Fruit fly (Drosophila melanogaster) S2 (cell line): Measurements from ENCODE around the gene CG46525.

ENCODE experiments used
- CG8478 ChIP-seq: fragments of >200 bp; optimal IDR thresholded peaks from 2 replicates; lab custom pipeline; 2018
- CTCF ChIP-seq, 2 experiments: fragments of >200 bp; optimal IDR thresholded peaks; 2 replicates each; lab custom pipeline; 2018

- TF ChIP-seq CTCF (optimal IDR thresholded peaks at IDR 0.05; lab: Kevin White, UChicago) (no peak), CG8478 (lab: Kevin White, UChicago) (no peak)
These were observed 16.6 kb downstream of the CG46525 start for dm6 chr3L:17491646-17492045.
